Worm (Caenorhabditis elegans) whole organism, L1 larva: ENCODE data around the gene ZK688.4.

Source experiments
- C16A3.4 ChIP-seq: fragments of 150-350 bp; optimal IDR thresholded peaks from 2 replicates; lab custom pipeline; 2014; ENCODE audit warnings: missing biosample characterization, missing genetic modification characterization
- C34B4.2 ChIP-seq: sonication (generic microtip); optimal IDR thresholded peaks from 2 replicates; lab custom pipeline; 2017; ENCODE audit warnings: mild to moderate bottlenecking, missing genetic modification characterization, missing compliant biosample characterization
- F16B12.6 ChIP-seq: fragments of 150-350 bp; optimal IDR thresholded peaks from 2 replicates; lab custom pipeline; 2014; ENCODE audit warnings: missing biosample characterization, missing genetic modification characterization
- aha-1 ChIP-seq: fragments of 150-350 bp; optimal IDR thresholded peaks from 2 replicates; lab custom pipeline; 2014; ENCODE audit warnings: missing biosample characterization, missing genetic modification characterization
- alr-1 ChIP-seq: fragments of 200-800 bp; sonication (Bioruptor generic); optimal IDR thresholded peaks from 2 replicates; lab custom pipeline; 2018; ENCODE audit warnings: borderline replicate concordance, mild to moderate bottlenecking, missing genetic modification characterization, missing compliant biosample characterization
- aly-2 ChIP-seq: fragments of 150-350 bp; optimal IDR thresholded peaks from 2 replicates; lab custom pipeline; 2014; ENCODE audit warnings: missing biosample characterization, missing genetic modification characterization
- ama-1 ChIP-seq: fragments of 150-350 bp; optimal IDR thresholded peaks from 2 replicates; lab custom pipeline; 2014
- blmp-1 ChIP-seq: fragments of 150-350 bp; optimal IDR thresholded peaks from 2 replicates; lab custom pipeline; 2014; ENCODE audit warnings: missing biosample characterization, missing genetic modification characterization
- ceh-63 ChIP-seq: fragments of 200-800 bp; sonication (Bioruptor generic); optimal IDR thresholded peaks from 2 replicates; lab custom pipeline; 2018; ENCODE audit warnings: mild to moderate bottlenecking, missing genetic modification characterization, missing compliant biosample characterization
- ceh-8 ChIP-seq: fragments of 200-800 bp; sonication (Bioruptor generic); optimal IDR thresholded peaks from 2 replicates; lab custom pipeline; 2018; ENCODE audit warnings: mild to moderate bottlenecking, missing genetic modification characterization, moderate library complexity, missing compliant biosample characterization
- ceh-82 ChIP-seq, 3 experiments: fragments of 150-350 bp in 1 of 3; sonication (generic microtip) in 2 of 3; optimal IDR thresholded peaks; 2 replicates each; lab custom pipeline; 2014 to 2017; ENCODE audit warnings: missing biosample characterization in 3 of 3, missing genetic modification characterization in 3 of 3
- ceh-90 ChIP-seq: sonication (generic microtip); optimal IDR thresholded peaks from 2 replicates; lab custom pipeline; 2016; ENCODE audit warnings: missing genetic modification characterization, missing compliant biosample characterization
- dsc-1 ChIP-seq: sonication (generic microtip); optimal IDR thresholded peaks from 2 replicates; lab custom pipeline; 2016; ENCODE audit warnings: mild to moderate bottlenecking, missing genetic modification characterization, missing compliant biosample characterization
- efl-1 ChIP-seq, 4 experiments: fragments of 150-350 bp; optimal IDR thresholded peaks in 3 of 4; peaks in 1 of 4; 1 replicate in 1 of 4; 2 replicates in 3 of 4; lab custom pipeline; 2014; ENCODE audit warnings: missing biosample characterization in 2 of 4, missing genetic modification characterization in 2 of 4, missing genetic modification reagents in 2 of 4
- egl-27 ChIP-seq, 2 experiments: fragments of 150-350 bp in 1 of 2; sonication (generic microtip); optimal IDR thresholded peaks; 3 replicates each; lab custom pipeline; 2017 to 2018; ENCODE audit warnings: missing biosample characterization in 2 of 2, missing genetic modification characterization in 2 of 2, missing genetic modification reagents in 2 of 2
- elt-2 ChIP-seq: sonication (generic microtip); optimal IDR thresholded peaks from 2 replicates; lab custom pipeline; 2016; ENCODE audit warnings: missing genetic modification characterization, mild to moderate bottlenecking, inconsistent platforms, missing compliant biosample characterization, missing genetic modification reagents
- elt-3 ChIP-seq, 6 experiments: fragments of 150-350 bp in 1 of 6; sonication (generic microtip); optimal IDR thresholded peaks; 2 replicates each; lab custom pipeline; 2017 to 2018; ENCODE audit warnings: missing biosample characterization in 6 of 6, missing genetic modification characterization in 6 of 6, inconsistent platforms in 1 of 6
- fos-1 ChIP-seq: fragments of 150-350 bp; optimal IDR thresholded peaks from 2 replicates; lab custom pipeline; 2014; ENCODE audit warnings: missing biosample characterization, missing genetic modification characterization
- hlh-4 ChIP-seq: sonication (generic microtip); optimal IDR thresholded peaks from 2 replicates; lab custom pipeline; 2016; ENCODE audit warnings: mild to moderate bottlenecking, missing genetic modification characterization, missing compliant biosample characterization
- irx-1 ChIP-seq: sonication (generic microtip); optimal IDR thresholded peaks from 2 replicates; lab custom pipeline; 2016; ENCODE audit warnings: missing genetic modification characterization, missing compliant biosample characterization
- jun-1 ChIP-seq: fragments of 150-350 bp; optimal IDR thresholded peaks from 2 replicates; lab custom pipeline; 2014; ENCODE audit warnings: missing biosample characterization, missing genetic modification reagents, missing genetic modification characterization
- lin-13 ChIP-seq: fragments of 150-350 bp; optimal IDR thresholded peaks from 2 replicates; lab custom pipeline; 2014; ENCODE audit warnings: missing biosample characterization, missing genetic modification reagents, missing genetic modification characterization
- lin-14 ChIP-seq: fragments of 200-800 bp; sonication (Bioruptor generic); optimal IDR thresholded peaks from 2 replicates; lab custom pipeline; 2018; ENCODE audit warnings: mild to moderate bottlenecking, missing genetic modification characterization, moderate library complexity, missing compliant biosample characterization
- lir-3 ChIP-seq: sonication (generic microtip); optimal IDR thresholded peaks from 2 replicates; lab custom pipeline; 2016; ENCODE audit warnings: mild to moderate bottlenecking, missing genetic modification characterization, moderate library complexity, missing compliant biosample characterization; ENCODE audit not compliant: poor library complexity
- lsy-2 ChIP-seq, 2 experiments: fragments of 150-350 bp; optimal IDR thresholded peaks; 2 replicates each; lab custom pipeline; 2014; ENCODE audit warnings: missing biosample characterization in 2 of 2, missing genetic modification characterization in 2 of 2
- mab-9 ChIP-seq: fragments of 200-800 bp; sonication (Bioruptor generic); IDR thresholded peaks from 2 replicates; pipeline ENCODE4 v1.3.6; 2022; ENCODE audit warnings: missing genetic modification reagents, missing genetic modification characterization, missing compliant biosample characterization
- mef-2 ChIP-seq: fragments of 150-350 bp; optimal IDR thresholded peaks from 2 replicates; lab custom pipeline; 2014; ENCODE audit warnings: missing biosample characterization, missing genetic modification characterization
- nhr-11 ChIP-seq: fragments of 150-350 bp; optimal IDR thresholded peaks from 2 replicates; lab custom pipeline; 2014; ENCODE audit warnings: missing biosample characterization, missing genetic modification characterization
- nhr-12 ChIP-seq: sonication (generic microtip); optimal IDR thresholded peaks from 2 replicates; lab custom pipeline; 2017; ENCODE audit warnings: missing biosample characterization, missing genetic modification characterization
- nhr-19 ChIP-seq: fragments of 200-800 bp; sonication (Bioruptor generic); conservative IDR thresholded peaks from 2 replicates; pipeline ENCODE4 v1.3.6; 2022; ENCODE audit warnings: missing genetic modification characterization, missing compliant biosample characterization
- nhr-28 ChIP-seq: fragments of 150-350 bp; optimal IDR thresholded peaks from 2 replicates; lab custom pipeline; 2014; ENCODE audit warnings: missing biosample characterization, missing genetic modification characterization
- nhr-47 ChIP-seq: sonication (generic microtip); optimal IDR thresholded peaks from 2 replicates; lab custom pipeline; 2016; ENCODE audit warnings: mild to moderate bottlenecking, missing genetic modification characterization, moderate library complexity, missing compliant biosample characterization
- nhr-71 ChIP-seq: sonication (generic microtip); optimal IDR thresholded peaks from 2 replicates; lab custom pipeline; 2016; ENCODE audit warnings: mild to moderate bottlenecking, missing genetic modification characterization, moderate library complexity, missing compliant biosample characterization
- nhr-77 ChIP-seq: fragments of 150-350 bp; optimal IDR thresholded peaks from 2 replicates; lab custom pipeline; 2014; ENCODE audit warnings: missing biosample characterization, missing genetic modification characterization
- nhr-85 ChIP-seq: sonication (generic microtip); peaks from one replicate; lab custom pipeline; 2016; ENCODE audit warnings: missing genetic modification characterization, inconsistent platforms, missing compliant biosample characterization
- pax-3 ChIP-seq: fragments of 200-800 bp; sonication (Bioruptor generic); optimal IDR thresholded peaks from 2 replicates; lab custom pipeline; 2018; ENCODE audit warnings: mild to moderate bottlenecking, missing genetic modification characterization, moderate library complexity, missing compliant biosample characterization
- pqm-1 ChIP-seq: sonication (generic microtip); optimal IDR thresholded peaks from 3 replicates; lab custom pipeline; 2017; ENCODE audit warnings: missing biosample characterization, missing genetic modification characterization
- skn-1 ChIP-seq: fragments of 150-350 bp; optimal IDR thresholded peaks from 2 replicates; lab custom pipeline; 2014; ENCODE audit warnings: missing biosample characterization, missing genetic modification characterization
- sptf-1 ChIP-seq: fragments of 150-350 bp; optimal IDR thresholded peaks from 2 replicates; lab custom pipeline; 2014; ENCODE audit warnings: missing biosample characterization, missing genetic modification characterization
- tlp-1 ChIP-seq: fragments of 150-350 bp; optimal IDR thresholded peaks from 2 replicates; lab custom pipeline; 2014; ENCODE audit warnings: missing biosample characterization, missing genetic modification characterization
- unc-130 ChIP-seq: fragments of 150-350 bp; optimal IDR thresholded peaks from 2 replicates; lab custom pipeline; 2017; ENCODE audit warnings: missing biosample characterization, missing genetic modification characterization, inconsistent platforms
- unc-30 ChIP-seq: sonication (generic microtip); optimal IDR thresholded peaks from 2 replicates; lab custom pipeline; 2017; ENCODE audit warnings: missing biosample characterization, missing genetic modification characterization
- unc-98 ChIP-seq: fragments of 200-800 bp; sonication (Bioruptor generic); IDR thresholded peaks from 2 replicates; pipeline ENCODE4 v1.3.6; 2022; ENCODE audit warnings: missing genetic modification characterization, missing compliant biosample characterization
- vab-15 ChIP-seq: sonication (generic microtip); optimal IDR thresholded peaks from 2 replicates; lab custom pipeline; 2017; ENCODE audit warnings: missing genotype, mild to moderate bottlenecking, missing genetic modification characterization, missing compliant biosample characterization
- zag-1 ChIP-seq: fragments of 150-350 bp; optimal IDR thresholded peaks from 2 replicates; lab custom pipeline; 2014; ENCODE audit warnings: missing biosample characterization, missing genetic modification characterization
- zip-4 ChIP-seq: fragments of 200-800 bp; sonication (Bioruptor generic); optimal IDR thresholded peaks from 2 replicates; lab custom pipeline; 2018; ENCODE audit warnings: mild to moderate bottlenecking, missing genetic modification characterization, moderate library complexity, missing compliant biosample characterization
- ztf-11 ChIP-seq, 2 experiments: sonication (generic microtip); optimal IDR thresholded peaks; 2 replicates each; lab custom pipeline; 2016 to 2017; ENCODE audit warnings: missing genetic modification characterization in 2 of 2, missing biosample characterization in 1 of 2, missing compliant biosample characterization in 1 of 2
- ztf-4 ChIP-seq: fragments of 150-350 bp; optimal IDR thresholded peaks from 2 replicates; lab custom pipeline; 2014; ENCODE audit warnings: missing biosample characterization, missing genetic modification characterization

The ZK688.4 gene

DNA sequence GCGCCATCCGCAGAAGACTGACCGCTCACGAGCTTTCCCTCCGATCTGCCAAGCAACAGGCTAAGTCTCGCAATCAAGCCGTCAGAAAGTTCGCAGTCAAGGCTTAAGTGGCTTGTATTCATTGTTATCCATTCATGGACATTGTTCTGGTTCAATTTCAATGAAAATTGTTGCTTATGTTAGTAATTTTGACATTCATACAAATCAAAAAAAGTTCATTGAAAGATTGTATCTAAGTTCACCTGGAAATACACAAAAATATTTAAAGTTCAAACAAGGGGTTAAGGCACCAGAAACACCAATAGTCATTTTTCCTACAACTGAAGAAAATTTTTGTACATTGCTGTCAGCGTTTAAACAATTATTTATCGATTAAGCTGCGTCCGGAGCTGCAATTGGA, 39.4 kb upstream of the ZK688.4 start:
- TF ChIP-seq hlh-4 (no peak), nhr-47 (no peak), elt-3 (tag; optimal IDR thresholded peaks at IDR 0.05; lab: Kevin White, UChicago) (no peak), nhr-85 (peak; percentile 66)

DNA sequence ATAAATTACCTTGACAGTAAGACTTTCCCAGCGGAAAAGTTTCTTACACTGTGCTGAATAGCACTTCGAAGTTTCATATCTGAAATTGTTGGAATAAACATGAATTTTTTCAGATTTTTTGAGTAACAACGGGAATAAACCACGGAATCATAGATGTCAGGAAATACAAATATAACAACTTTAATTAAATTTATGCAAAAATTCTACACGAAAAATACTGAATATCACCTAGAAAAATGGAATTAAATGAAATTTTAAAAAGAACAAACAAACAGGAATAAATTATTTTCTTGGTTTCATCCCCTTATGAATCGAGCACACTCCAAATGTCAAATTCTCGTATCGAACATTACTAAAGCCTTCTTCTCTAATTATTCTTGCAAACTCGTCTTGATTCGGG, 37.7 kb upstream of the ZK688.4 start, which contains the start of gene tag-307:
Gene tag-307 (minus strand): TSS at position 101 of the 400 bp plus-strand sequence.
- no peak for TF ChIP-seq elt-2
- no peak for TF ChIP-seq lin-14 (GFP tag; lab: Kevin White, UChicago)
- TF ChIP-seq alr-1 (tag; lab: Kevin White, UChicago) = no peak
- TF ChIP-seq pqm-1 (tag; lab: Kevin White, UChicago) = no peak
- TF ChIP-seq irx-1 (tag; lab: Kevin White, UChicago) = no peak
- no peak for TF ChIP-seq aly-2
- no peak for TF ChIP-seq lin-13
- no peak for TF ChIP-seq ama-1 (lab: Kevin White, UChicago)
- no peak for TF ChIP-seq zag-1 (tag; lab: Kevin White, UChicago)
- no peak for TF ChIP-seq mef-2 (tag; lab: Kevin White, UChicago)

DNA sequence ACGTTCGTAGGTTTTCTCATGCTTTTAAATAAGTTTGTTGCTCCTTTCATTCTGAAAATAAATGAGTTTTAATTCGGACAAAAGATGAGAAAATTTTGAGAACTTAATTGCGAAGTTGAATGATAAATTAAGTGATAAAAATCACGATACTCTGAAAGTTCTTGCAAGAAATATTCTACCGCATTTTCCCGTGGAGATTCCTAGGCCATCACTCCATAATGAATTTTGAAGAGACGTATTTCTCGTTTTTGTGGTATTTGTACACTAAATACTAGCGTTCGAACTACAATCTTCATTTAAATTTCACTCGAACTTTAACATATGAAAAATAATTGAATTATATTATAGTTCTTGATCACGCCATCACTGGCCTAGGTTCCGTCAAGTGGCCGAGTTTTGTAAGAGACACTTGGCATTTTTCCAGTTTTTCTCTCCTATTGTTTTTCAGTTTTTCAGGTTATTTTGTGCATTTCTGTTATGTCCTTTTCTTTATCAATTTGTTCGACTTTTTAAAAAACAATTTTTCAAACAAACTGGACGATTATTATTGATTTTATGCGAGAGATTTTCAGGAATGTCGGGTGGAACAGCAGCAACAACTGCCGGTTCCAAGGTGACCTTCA, 36.3 kb upstream of the ZK688.4 start, which contains the start of the genes coq-5 and ufm-1:
Gene coq-5 (minus strand): TSS at position 51 of the 623 bp plus-strand sequence.
Gene ufm-1 (plus strand): TSS at position 573 of the 623 bp plus-strand sequence.
- TF ChIP-seq nhr-12 (tag; lab: Kevin White, UChicago) (no peak), sptf-1 (tag; lab: Kevin White, UChicago) (no peak), lsy-2 (tag; optimal IDR thresholded peaks at IDR 0.05; lab: Kevin White, UChicago) (peak; percentile 35 to 54), unc-130 (tag; lab: Kevin White, UChicago) (no peak), skn-1 (tag; lab: Kevin White, UChicago) (no peak), unc-30 (no peak), ceh-63 (no peak), elt-3 (tag; optimal IDR thresholded peaks at IDR 0.05; lab: Kevin White, UChicago) (no peak), mab-9 (no peak), jun-1 (no peak), nhr-11 (no peak), ztf-11 (tag; optimal IDR thresholded peaks at IDR 0.05; lab: Kevin White, UChicago) (peak in 1 of 2 experiments; percentile 55), fos-1 (tag; lab: Kevin White, UChicago) (no peak), unc-98 (GFP tag; lab: Robert Waterston, UW) (no peak; the same call in 1 of the 2 replicates), aha-1 (tag; lab: Kevin White, UChicago) (no peak), nhr-28 (tag; lab: Kevin White, UChicago) (no peak), nhr-77 (tag; lab: Kevin White, UChicago) (no peak), nhr-19 (no peak), hlh-4 (no peak), ceh-90 (peak; percentile 87), ztf-4 (tag; lab: Kevin White, UChicago) (no peak), zag-1 (tag; lab: Kevin White, UChicago) (no peak), lin-14 (GFP tag; lab: Kevin White, UChicago) (peak; percentile 47), nhr-71 (tag; lab: Kevin White, UChicago) (peak; percentile 56), ceh-8 (GFP tag; lab: Kevin White, UChicago) (no peak), C34B4.2 (tag; lab: Kevin White, UChicago) (no peak), ceh-82 (tag; optimal IDR thresholded peaks at IDR 0.05; lab: Kevin White, UChicago) (no peak), pqm-1 (tag; lab: Kevin White, UChicago) (no peak), blmp-1 (tag; lab: Kevin White, UChicago) (no peak), efl-1 (optimal IDR thresholded peaks at IDR 0.05; lab: Kevin White, UChicago) (peak in 1 of 2 experiments; percentile 42), efl-1 (GFP tag; optimal IDR thresholded peaks at IDR 0.05 in 1 of 2; lab: Kevin White, UChicago) (peak; percentile 31 to 90), tlp-1 (no peak), zip-4 (GFP tag; lab: Kevin White, UChicago) (no peak), vab-15 (no peak), lir-3 (tag; lab: Kevin White, UChicago) (peak; percentile 80), dsc-1 (tag; lab: Kevin White, UChicago) (peak; percentile 13), F16B12.6 (tag; lab: Kevin White, UChicago) (no peak), C16A3.4 (no peak), egl-27 (tag; optimal IDR thresholded peaks at IDR 0.05; lab: Kevin White, UChicago) (no peak), mef-2 (tag; lab: Kevin White, UChicago) (no peak), pax-3 (tag; lab: Kevin White, UChicago) (peak; percentile 12), lin-13 (no peak)
